Fruit fly (Drosophila melanogaster) whole organism, adult: ENCODE data around the gene CG7379.

Experiments used
- CG11617 ChIP-seq: fragments of 200-800 bp; sonication (Bioruptor generic); optimal IDR thresholded peaks from 2 replicates; lab custom pipeline; 2017; ENCODE audit warnings: mild to moderate bottlenecking, missing biosample characterization, missing genetic modification reagents, missing genetic modification characterization
- CG12768 ChIP-seq: fragments of 200-800 bp; sonication (Bioruptor generic); optimal IDR thresholded peaks from 2 replicates; lab custom pipeline; 2017; ENCODE audit warnings: missing biosample characterization, missing genetic modification characterization, mild to moderate bottlenecking, moderate library complexity, missing genetic modification reagents
- CG14711 ChIP-seq: fragments of 200-800 bp; sonication (Bioruptor generic); optimal IDR thresholded peaks from 2 replicates; lab custom pipeline; 2018; ENCODE audit warnings: missing biosample characterization, mild to moderate bottlenecking, missing genetic modification characterization, moderate library complexity
- CG1620 ChIP-seq: fragments of 200-800 bp; sonication (Bioruptor generic); optimal IDR thresholded peaks from 2 replicates; lab custom pipeline; 2016; ENCODE audit warnings: missing biosample characterization, missing genetic modification characterization
- CG33017 ChIP-seq: fragments of 200-800 bp; sonication (Bioruptor generic); optimal IDR thresholded peaks from 2 replicates; lab custom pipeline; 2018; ENCODE audit warnings: missing biosample characterization, mild to moderate bottlenecking, missing genetic modification characterization, moderate library complexity
- CG5204 ChIP-seq: fragments of 200-800 bp; sonication (Bioruptor generic); optimal IDR thresholded peaks from 2 replicates; lab custom pipeline; 2016; ENCODE audit warnings: missing biosample characterization, missing genetic modification characterization
- CG7045 ChIP-seq: fragments of 200-800 bp; sonication (Bioruptor generic); optimal IDR thresholded peaks from 2 replicates; lab custom pipeline; 2017; ENCODE audit warnings: missing biosample characterization, mild to moderate bottlenecking, missing genetic modification characterization
- CG7101 ChIP-seq: fragments of 200-800 bp; sonication (Bioruptor generic); optimal IDR thresholded peaks from 2 replicates; lab custom pipeline; 2018; ENCODE audit warnings: missing biosample characterization, mild to moderate bottlenecking, missing genetic modification characterization, moderate library complexity
- Clk ChIP-seq: fragments of 200-800 bp; sonication (Bioruptor generic); optimal IDR thresholded peaks from 2 replicates; lab custom pipeline; 2017; ENCODE audit warnings: missing biosample characterization, missing genetic modification characterization
- Crg-1 ChIP-seq: fragments of 200-800 bp; sonication (Bioruptor generic); optimal IDR thresholded peaks from 2 replicates; lab custom pipeline; 2016; ENCODE audit warnings: missing biosample characterization, missing genetic modification characterization
- Hr96 ChIP-seq: fragments of 200-800 bp; sonication (Bioruptor generic); optimal IDR thresholded peaks from 2 replicates; lab custom pipeline; 2016; ENCODE audit warnings: missing biosample characterization, missing genetic modification characterization
- Mnt ChIP-seq: fragments of 200-800 bp; sonication (Bioruptor generic); optimal IDR thresholded peaks from 2 replicates; lab custom pipeline; 2016; ENCODE audit warnings: missing biosample characterization, mild to moderate bottlenecking, missing genetic modification characterization
- bab1 ChIP-seq: fragments of 200-800 bp; sonication (Bioruptor generic); optimal IDR thresholded peaks from 3 replicates; lab custom pipeline; 2019; ENCODE audit warnings: missing biosample characterization, mild to moderate bottlenecking, missing genetic modification characterization, moderate library complexity
- cic ChIP-seq: fragments of 200-800 bp; sonication (Bioruptor generic); optimal IDR thresholded peaks from 2 replicates; lab custom pipeline; 2017; ENCODE audit warnings: missing biosample characterization, mild to moderate bottlenecking, missing genetic modification characterization, moderate library complexity
- cnc ChIP-seq, 2 experiments: fragments of >200 bp; optimal IDR thresholded peaks; 2 replicates each; lab custom pipeline; 2017
- kay ChIP-seq: fragments of 200-800 bp; sonication (Bioruptor generic); peaks from one replicate; lab custom pipeline; 2016; ENCODE audit warnings: missing biosample characterization, missing genetic modification characterization, borderline replicate concordance
- ovo ChIP-seq: fragments of 200-800 bp; sonication (Bioruptor generic); optimal IDR thresholded peaks from 2 replicates; lab custom pipeline; 2016; ENCODE audit warnings: missing biosample characterization, missing genetic modification characterization
- pad ChIP-seq: fragments of 200-800 bp; sonication (Bioruptor generic); optimal IDR thresholded peaks from 3 replicates; lab custom pipeline; 2017; ENCODE audit warnings: missing biosample characterization, missing genetic modification characterization, mild to moderate bottlenecking, moderate library complexity, missing genetic modification reagents
- tj ChIP-seq: fragments of 200-800 bp; sonication (Bioruptor generic); optimal IDR thresholded peaks from 3 replicates; lab custom pipeline; 2017; ENCODE audit warnings: missing biosample characterization, mild to moderate bottlenecking, missing genetic modification characterization, moderate library complexity
- toe ChIP-seq: fragments of 200-800 bp; sonication (Bioruptor generic); optimal IDR thresholded peaks from 2 replicates; lab custom pipeline; 2016; ENCODE audit warnings: missing biosample characterization, missing genetic modification characterization

CG7379 gene

DNA sequence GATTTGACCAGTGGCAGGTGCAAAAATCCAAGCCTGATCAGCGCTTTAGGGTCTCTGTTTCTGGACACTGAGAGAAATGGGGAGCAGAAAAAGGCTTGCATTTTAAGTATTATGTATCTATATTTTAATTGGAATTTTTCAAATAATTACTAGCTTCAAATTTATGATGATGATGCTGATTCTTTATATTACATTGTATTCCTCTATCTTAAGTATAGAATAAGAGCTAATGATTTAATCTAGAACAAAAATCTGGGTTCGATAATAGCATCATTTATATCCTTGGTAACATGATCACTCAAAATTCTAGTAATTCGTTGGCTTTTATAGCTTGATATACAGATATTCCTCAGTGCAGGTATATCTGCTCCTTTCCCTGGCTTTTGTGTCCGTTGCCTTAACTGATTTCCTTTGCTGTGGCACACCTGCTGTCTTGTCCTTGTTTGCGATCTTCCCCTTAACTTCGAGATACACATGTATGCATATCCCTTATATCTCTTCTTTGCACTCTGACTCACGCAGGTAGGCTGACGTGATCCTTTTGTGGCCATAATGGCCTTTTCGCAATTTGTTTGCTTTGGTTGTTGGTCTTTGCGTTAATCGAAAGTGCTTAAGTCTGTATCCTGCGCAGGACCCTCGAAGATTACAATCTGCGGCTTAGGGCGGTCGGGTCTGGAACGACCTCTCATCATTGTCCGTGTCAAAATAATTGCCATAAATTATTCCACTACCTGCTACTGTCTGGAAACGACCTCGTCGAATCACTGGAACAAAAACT is 27.9 kb upstream of the CG7379 start:
- TF ChIP-seq cic (GFP tag; lab: Kevin White, UChicago) (no peak), CG14711 (tag; lab: Kevin White, UChicago) (no peak), Mnt (GFP tag; lab: Kevin White, UChicago) (no peak), Crg-1 (GFP tag; lab: Kevin White, UChicago) (no peak), CG7101 (no peak), bab1 (GFP tag; lab: Kevin White, UChicago) (no peak), ovo (GFP tag; lab: Kevin White, UChicago) (no peak), CG12768 (no peak), toe (GFP tag; lab: Kevin White, UChicago) (no peak), pad (no peak), CG7045 (no peak), CG5204 (GFP tag; lab: Kevin White, UChicago) (no peak)

DNA sequence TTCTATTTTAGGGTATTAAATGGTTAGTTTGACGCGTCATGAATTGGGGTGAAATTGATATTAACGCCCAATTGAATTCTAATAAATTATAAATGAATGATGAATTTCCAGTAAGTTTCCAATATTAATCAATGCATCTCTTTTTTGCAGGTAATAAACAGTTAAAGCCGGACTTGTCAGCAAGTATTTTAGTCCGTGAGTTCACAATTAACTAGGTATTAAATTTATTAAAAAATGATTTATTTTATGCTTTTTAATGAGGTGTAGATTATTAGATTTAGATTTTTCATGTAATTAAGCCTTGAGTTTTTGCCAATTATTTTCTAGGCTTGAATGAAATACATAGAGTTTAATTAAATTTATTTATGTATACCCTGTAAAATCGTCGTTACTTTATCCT is 23.6 kb upstream of the CG7379 start:
- TF ChIP-seq Crg-1 (GFP tag; lab: Kevin White, UChicago) (no peak), kay (peak; percentile 60)

DNA sequence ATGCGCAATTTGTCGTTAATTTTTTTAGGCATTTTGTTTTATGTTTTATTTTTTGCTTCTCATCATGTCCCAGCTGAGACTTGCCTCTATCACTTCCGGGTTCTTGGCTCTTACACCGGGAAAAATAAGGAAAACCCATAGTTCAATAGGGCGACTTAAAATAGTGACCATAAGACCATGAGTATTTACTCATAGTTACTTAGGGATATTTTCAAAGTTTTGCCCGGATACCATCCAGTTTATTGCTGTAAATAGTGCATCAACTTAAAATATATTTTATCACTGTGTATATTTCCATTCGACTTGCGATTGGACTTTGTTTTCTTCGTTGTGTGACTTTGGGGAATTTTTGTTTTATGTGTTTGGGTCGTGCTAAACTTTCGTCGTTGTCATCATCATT is 20.7 kb upstream of the CG7379 start:
- TF ChIP-seq toe (GFP tag; lab: Kevin White, UChicago) (no peak), kay (peak; percentile 39)

DNA sequence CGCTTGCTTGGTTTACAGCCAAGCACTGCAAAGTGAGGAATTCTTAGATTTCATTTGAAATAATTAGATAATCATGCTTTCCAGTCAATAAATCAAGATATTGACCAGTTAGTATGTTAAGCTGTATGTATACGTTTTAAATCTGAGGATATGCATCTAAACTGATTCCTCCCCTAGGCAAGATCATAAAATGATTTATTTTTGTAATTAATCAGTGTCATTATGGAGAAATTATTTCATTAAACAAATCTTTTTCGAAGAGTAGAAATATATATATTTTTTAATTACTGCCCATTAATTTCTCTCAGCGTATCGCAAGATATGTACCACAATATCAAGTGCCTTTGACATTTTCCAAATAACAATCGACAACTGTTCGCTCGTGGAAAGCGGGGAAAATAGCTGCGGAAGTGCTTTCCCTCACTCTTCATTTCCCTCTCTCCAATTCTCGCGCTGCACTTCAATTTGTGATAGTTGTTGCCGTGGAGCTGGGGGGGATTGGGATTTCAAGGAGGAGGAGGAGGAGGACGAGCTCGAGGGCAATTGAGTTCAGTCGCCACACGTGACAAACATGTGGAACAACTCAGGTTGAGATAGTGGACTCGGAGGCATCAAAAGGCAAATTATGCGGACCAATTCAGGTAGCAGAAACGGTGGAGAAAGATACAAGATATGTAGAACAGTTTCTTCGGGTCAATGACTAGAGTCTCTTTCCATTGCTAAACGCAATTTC is 16.3 kb upstream of the CG7379 start:
- TF ChIP-seq kay (no peak), pad (no peak), Hr96 (GFP tag; lab: Kevin White, UChicago) (no peak), cnc (optimal IDR thresholded peaks at IDR 0.05; lab: Kevin White, UChicago) (no peak), CG1620 (no peak), CG12768 (no peak), CG11617 (no peak), toe (GFP tag; lab: Kevin White, UChicago) (no peak), cic (GFP tag; lab: Kevin White, UChicago) (no peak), CG7045 (no peak), CG33017 (no peak)

DNA sequence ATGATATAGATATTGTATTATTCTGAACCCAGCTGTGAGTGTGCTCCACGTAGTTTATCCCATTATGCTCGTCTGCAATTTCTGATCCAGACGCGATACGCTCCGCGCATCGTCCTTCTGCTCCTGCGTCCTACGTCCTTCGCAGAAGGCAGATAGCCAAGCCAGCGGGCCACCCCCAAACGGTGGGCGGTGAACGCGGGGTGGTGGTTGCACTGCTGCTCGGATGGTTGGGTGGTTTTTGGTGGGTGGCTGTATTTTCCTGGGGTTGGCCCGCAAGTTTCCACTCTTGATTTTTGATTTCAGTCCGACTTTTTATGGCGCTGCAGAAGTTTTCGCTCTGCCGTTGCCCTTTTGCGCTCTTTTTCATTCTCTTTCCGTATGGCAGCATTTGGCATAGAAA is 14.4 kb upstream of the CG7379 start:
- no peak for TF ChIP-seq CG33017
- no peak for TF ChIP-seq tj (GFP tag; lab: Kevin White, UChicago)
- no peak for TF ChIP-seq Crg-1 (GFP tag; lab: Kevin White, UChicago)
- TF ChIP-seq pad = no peak
- TF ChIP-seq bab1 (GFP tag; lab: Kevin White, UChicago) = no peak
- no peak for TF ChIP-seq CG5204 (GFP tag; lab: Kevin White, UChicago)
- TF ChIP-seq cnc (optimal IDR thresholded peaks at IDR 0.05; lab: Kevin White, UChicago) = no peak
- TF ChIP-seq CG7045 = no peak

DNA sequence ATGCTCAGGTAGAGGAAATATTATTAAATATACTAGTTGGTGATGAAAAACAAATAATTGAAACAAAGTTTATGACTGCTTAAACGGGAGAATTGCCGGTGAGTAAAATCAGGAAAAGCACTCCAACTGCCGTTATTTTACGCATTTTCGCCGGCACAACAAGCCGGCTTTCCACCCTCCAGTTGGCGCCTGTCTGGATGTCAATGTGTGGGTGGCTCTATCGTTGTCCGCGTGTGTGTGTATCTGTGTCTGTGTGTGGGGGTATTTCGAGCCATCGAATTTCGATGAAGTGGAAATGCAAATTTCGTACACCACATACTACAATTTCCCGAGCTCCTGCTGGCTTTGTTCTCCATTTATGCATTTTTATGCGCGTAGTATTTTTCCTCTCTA is 13.6 kb upstream of the CG7379 start:
- TF ChIP-seq CG14711 (tag; lab: Kevin White, UChicago) (no peak), pad (no peak), ovo (GFP tag; lab: Kevin White, UChicago) (no peak)

dm6 chr3R:17810951-17811706 is 13.0 kb upstream of the CG7379 start, which contains the start of the genes Alg1 and tinc:
Gene Alg1, minus strand, starts transcription at chr3R:17811134.
Gene tinc, plus strand, starts transcription at chr3R:17811541.
- TF ChIP-seq CG33017 (peak; percentile 89), tj (GFP tag; lab: Kevin White, UChicago) (peak; percentile 42), CG7045 (peak; percentile 73), CG14711 (tag; lab: Kevin White, UChicago) (peak; percentile 84), CG5204 (GFP tag; lab: Kevin White, UChicago) (no peak), kay (no peak), CG11617 (peak; percentile 65), Crg-1 (GFP tag; lab: Kevin White, UChicago) (no peak), CG1620 (peak; percentile 58), Mnt (GFP tag; lab: Kevin White, UChicago) (peak; percentile 39), CG12768 (peak; percentile 80), ovo (GFP tag; lab: Kevin White, UChicago) (peak; percentile 15), bab1 (GFP tag; lab: Kevin White, UChicago) (peak; percentile 86), cic (GFP tag; lab: Kevin White, UChicago) (peak; percentile 20), toe (GFP tag; lab: Kevin White, UChicago) (peak; percentile 62), cnc (optimal IDR thresholded peaks at IDR 0.05; lab: Kevin White, UChicago) (no peak), Hr96 (GFP tag; lab: Kevin White, UChicago) (no peak), Clk (GFP tag; lab: Kevin White, UChicago) (no peak), pad (peak; percentile 34), CG7101 (peak; percentile 88)
